Worm (Caenorhabditis elegans) whole organism, L1 larva: ENCODE results near the gene F41E6.5.

ENCODE experiments used
- Y116A8C.19 ChIP-seq: sonication (generic microtip); optimal IDR thresholded peaks from 2 replicates; lab custom pipeline; 2016; ENCODE audit warnings: missing compliant biosample characterization, missing genetic modification characterization, borderline replicate concordance
- fos-1 ChIP-seq: fragments of 150-350 bp; optimal IDR thresholded peaks from 2 replicates; lab custom pipeline; 2014; ENCODE audit warnings: missing biosample characterization, missing genetic modification characterization
- mep-1 ChIP-seq: fragments of 150-350 bp; optimal IDR thresholded peaks from 2 replicates; lab custom pipeline; 2014; ENCODE audit warnings: missing biosample characterization, missing genetic modification characterization
- nhr-237 ChIP-seq: fragments of 150-350 bp; optimal IDR thresholded peaks from 2 replicates; lab custom pipeline; 2014; ENCODE audit warnings: missing biosample characterization, missing genetic modification characterization
- nhr-84 ChIP-seq: sonication (generic microtip); optimal IDR thresholded peaks from 2 replicates; lab custom pipeline; 2017; ENCODE audit warnings: missing biosample characterization, missing genetic modification characterization
- sup-37 ChIP-seq: fragments of 200-800 bp; sonication (Bioruptor generic); optimal IDR thresholded peaks from 2 replicates; lab custom pipeline; 2018; ENCODE audit warnings: mild to moderate bottlenecking, missing genetic modification characterization, missing compliant biosample characterization
- ztf-11 ChIP-seq, 2 experiments: sonication (generic microtip); optimal IDR thresholded peaks; 2 replicates each; lab custom pipeline; 2016 to 2017; ENCODE audit warnings: missing genetic modification characterization in 2 of 2, missing biosample characterization in 1 of 2, missing compliant biosample characterization in 1 of 2

DNA sequence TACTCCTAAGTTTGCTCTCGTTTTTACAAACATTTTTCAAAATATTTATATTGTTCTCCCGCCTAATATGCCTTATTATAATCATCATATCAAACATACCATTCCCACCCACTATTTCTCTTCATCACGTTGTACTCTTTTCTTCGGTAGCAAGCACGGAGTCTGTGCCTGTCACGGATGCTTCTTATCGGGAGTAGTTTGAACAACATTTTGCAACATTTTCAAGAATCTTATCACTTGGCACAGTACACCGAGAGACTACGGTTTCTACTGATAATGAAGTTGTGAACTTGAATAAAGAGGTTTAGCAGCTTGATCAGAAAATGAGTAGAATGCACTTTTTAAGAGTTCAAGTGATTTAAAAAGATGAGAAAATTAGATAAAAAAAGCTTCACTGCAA is 45.0 kb downstream of the F41E6.5 start:
- TF ChIP-seq mep-1 (tag; lab: Kevin White, UChicago) = no peak
- no peak for TF ChIP-seq nhr-84
- TF ChIP-seq nhr-237 (tag; lab: Kevin White, UChicago) = no peak
- TF ChIP-seq ztf-11 (tag; optimal IDR thresholded peaks at IDR 0.05; lab: Kevin White, UChicago) = no peak
- TF ChIP-seq sup-37 (GFP tag; lab: Kevin White, UChicago) = no peak
- no peak for TF ChIP-seq fos-1 (tag; lab: Kevin White, UChicago)
- TF ChIP-seq Y116A8C.19 = no peak
